Worm (Caenorhabditis elegans): ENCODE data around the gene F11G11.5.

ce11 chrII:4873029-4873428 is 15.3 kb downstream of the F11G11.5 start, which contains the start of gene col-73:
- TF ChIP-seq mep-1 (tag; optimal IDR thresholded peaks at IDR 0.05) (no peak), lin-13 (tag; optimal IDR thresholded peaks at IDR 0.05) (no peak), unc-62 (GFP tag; optimal IDR thresholded peaks at IDR 0.05) (no peak), elt-3 (tag; optimal IDR thresholded peaks at IDR 0.05) (no peak), snpc-4 (tag; optimal IDR thresholded peaks at IDR 0.05) (no peak), nhr-237 (tag; optimal IDR thresholded peaks at IDR 0.05) (no peak), ztf-11 (tag; optimal IDR thresholded peaks at IDR 0.05) (no peak)
